Fruit fly (Drosophila melanogaster): ENCODE measurements around the gene CG12278.

DNA sequence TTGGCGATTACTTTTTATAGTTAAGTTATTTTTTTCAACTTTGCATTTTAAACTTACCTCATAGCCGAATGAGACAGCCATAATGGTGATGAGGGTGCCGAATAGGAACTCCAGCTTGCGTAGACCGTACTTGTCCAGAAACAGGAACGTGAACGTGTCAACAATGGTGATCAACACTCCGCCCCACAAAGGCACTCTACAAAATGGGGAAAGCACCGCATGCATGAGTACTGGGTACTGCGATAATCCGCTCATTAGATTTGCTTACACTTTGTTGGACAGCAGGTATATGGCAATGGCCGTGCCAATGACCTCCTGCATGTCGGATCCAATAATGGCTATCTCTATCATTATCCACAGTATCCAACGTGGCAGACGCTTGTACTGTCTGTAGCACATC, 13.7 kb downstream of the CG12278 start:
- TF ChIP-seq CG8478 (optimal IDR thresholded peaks at IDR 0.05) = no peak
- no peak for TF ChIP-seq CTCF (optimal IDR thresholded peaks at IDR 0.05)

All from S2 (cell line).